Worm (Caenorhabditis elegans): Measurements from ENCODE around the gene H10D18.1.

Gene H10D18.1

DNA sequence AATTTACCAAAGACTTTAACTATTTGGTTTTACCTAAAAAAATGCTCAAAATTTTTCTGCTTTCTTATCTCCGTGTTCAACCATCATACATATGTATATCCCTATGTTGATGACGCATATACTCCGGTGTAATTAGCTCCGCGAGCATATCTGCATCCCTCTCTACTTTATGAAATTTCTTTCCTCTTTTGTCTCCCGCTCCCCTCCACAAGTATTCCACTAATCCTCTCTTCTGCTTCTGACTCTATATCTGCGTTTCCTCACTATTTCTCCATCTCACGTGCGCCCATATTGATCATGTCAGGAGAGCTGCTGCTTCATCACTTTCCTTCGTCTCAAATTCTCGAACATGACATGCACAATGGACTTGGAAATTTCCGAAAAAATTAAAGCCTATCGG lies at the start of gene H10D18.1:
H10D18.1 (plus strand) TSS at position 277 of the 400 bp plus-strand sequence.
- TF ChIP-seq tbx-11 (GFP tag; IDR thresholded peaks at IDR 0.05) (no peak), hmbx-1 (tag; optimal IDR thresholded peaks at IDR 0.05) (no peak), flt-1 (GFP tag; IDR thresholded peaks at IDR 0.05) (no peak), aly-1 (tag; optimal IDR thresholded peaks at IDR 0.05) (no peak), ama-1 (optimal IDR thresholded peaks at IDR 0.05) (no peak), hmg-4 (GFP tag; optimal IDR thresholded peaks at IDR 0.05) (no peak), scrt-1 (GFP tag; IDR thresholded peaks at IDR 0.05) (no peak), ceh-13 (GFP tag; optimal IDR thresholded peaks at IDR 0.05) (no peak), hnd-1 (tag; optimal IDR thresholded peaks at IDR 0.05) (no peak), sea-1 (GFP tag; conservative IDR thresholded peaks at IDR 0.05) (no peak), B0310.2 (tag; optimal IDR thresholded peaks at IDR 0.05) (no peak), ceh-36 (tag; optimal IDR thresholded peaks at IDR 0.05) (no peak), pes-1 (GFP tag; IDR thresholded peaks at IDR 0.05) (no peak), F13C5.2 (tag; optimal IDR thresholded peaks at IDR 0.05) (no peak), ets-7 (tag; optimal IDR thresholded peaks at IDR 0.05) (no peak), tra-4 (tag; optimal IDR thresholded peaks at IDR 0.05) (no peak), tbx-37 (GFP tag; conservative IDR thresholded peaks at IDR 0.05) (no peak)

DNA sequence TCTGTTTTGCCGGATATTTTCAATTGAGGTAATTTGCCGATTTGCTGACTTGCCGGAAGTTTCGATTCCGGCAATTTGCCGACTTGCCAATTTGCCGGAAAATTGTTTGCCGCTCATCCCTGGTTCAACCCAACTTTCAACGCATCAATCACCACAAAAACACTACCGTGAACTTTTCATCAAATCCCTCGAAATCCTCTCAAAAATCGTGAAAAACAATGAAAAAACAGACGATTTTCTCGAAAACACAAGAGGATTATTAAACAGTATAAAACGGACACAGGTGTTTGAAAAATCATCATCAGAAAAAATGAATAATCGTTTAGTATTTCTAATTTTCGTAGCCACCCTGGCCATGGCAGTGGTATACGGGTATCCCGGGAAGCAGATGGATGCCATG lies 48.1 kb upstream of the H10D18.1 start, which contains the start of gene Y39H10A.1:
Y39H10A.1 (plus strand) TSS at position 301 of the 400 bp plus-strand sequence.
- TF ChIP-seq hnd-1 (tag; optimal IDR thresholded peaks at IDR 0.05): no peak
- TF ChIP-seq ama-1 (optimal IDR thresholded peaks at IDR 0.05): no peak
- no peak for TF ChIP-seq scrt-1 (GFP tag; IDR thresholded peaks at IDR 0.05)
- no peak for TF ChIP-seq F13C5.2 (tag; optimal IDR thresholded peaks at IDR 0.05)
- TF ChIP-seq hmg-4 (GFP tag; optimal IDR thresholded peaks at IDR 0.05): no peak
- no peak for TF ChIP-seq aly-1 (tag; optimal IDR thresholded peaks at IDR 0.05)

DNA sequence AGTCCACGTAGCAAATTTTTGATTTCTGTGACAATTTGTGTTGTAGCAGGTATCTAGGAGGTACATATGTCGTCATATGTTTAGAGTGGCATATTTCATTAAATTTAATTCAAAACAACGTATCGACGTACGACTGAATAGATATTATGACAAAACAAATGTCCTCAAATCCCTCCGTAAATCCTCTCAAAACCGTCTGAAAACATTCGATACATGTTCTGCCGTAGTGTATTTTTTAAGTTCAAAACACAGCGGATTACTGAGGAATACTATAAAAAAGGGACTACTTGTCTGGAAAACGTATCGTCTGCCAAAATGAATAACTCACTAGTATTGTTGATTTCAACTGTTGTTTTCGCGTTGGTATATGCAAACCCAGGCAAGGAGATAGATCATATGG lies 46.7 kb upstream of the H10D18.1 start, which contains the start of gene R08E5.4:
R08E5.4 (plus strand) TSS at position 301 of the 400 bp plus-strand sequence.
- TF ChIP-seq sea-1 (GFP tag; conservative IDR thresholded peaks at IDR 0.05) (no peak), scrt-1 (GFP tag; IDR thresholded peaks at IDR 0.05) (no peak), hmg-4 (GFP tag; optimal IDR thresholded peaks at IDR 0.05) (no peak), pes-1 (GFP tag; IDR thresholded peaks at IDR 0.05) (no peak), hmbx-1 (tag; optimal IDR thresholded peaks at IDR 0.05) (no peak), flt-1 (GFP tag; IDR thresholded peaks at IDR 0.05) (no peak), F13C5.2 (tag; optimal IDR thresholded peaks at IDR 0.05) (no peak), hnd-1 (tag; optimal IDR thresholded peaks at IDR 0.05) (no peak), ama-1 (optimal IDR thresholded peaks at IDR 0.05) (no peak), tbx-11 (GFP tag; IDR thresholded peaks at IDR 0.05) (no peak), B0310.2 (tag; optimal IDR thresholded peaks at IDR 0.05) (no peak), tbx-37 (GFP tag; conservative IDR thresholded peaks at IDR 0.05) (no peak), ceh-13 (GFP tag; optimal IDR thresholded peaks at IDR 0.05) (no peak), ets-7 (tag; optimal IDR thresholded peaks at IDR 0.05) (no peak)

DNA sequence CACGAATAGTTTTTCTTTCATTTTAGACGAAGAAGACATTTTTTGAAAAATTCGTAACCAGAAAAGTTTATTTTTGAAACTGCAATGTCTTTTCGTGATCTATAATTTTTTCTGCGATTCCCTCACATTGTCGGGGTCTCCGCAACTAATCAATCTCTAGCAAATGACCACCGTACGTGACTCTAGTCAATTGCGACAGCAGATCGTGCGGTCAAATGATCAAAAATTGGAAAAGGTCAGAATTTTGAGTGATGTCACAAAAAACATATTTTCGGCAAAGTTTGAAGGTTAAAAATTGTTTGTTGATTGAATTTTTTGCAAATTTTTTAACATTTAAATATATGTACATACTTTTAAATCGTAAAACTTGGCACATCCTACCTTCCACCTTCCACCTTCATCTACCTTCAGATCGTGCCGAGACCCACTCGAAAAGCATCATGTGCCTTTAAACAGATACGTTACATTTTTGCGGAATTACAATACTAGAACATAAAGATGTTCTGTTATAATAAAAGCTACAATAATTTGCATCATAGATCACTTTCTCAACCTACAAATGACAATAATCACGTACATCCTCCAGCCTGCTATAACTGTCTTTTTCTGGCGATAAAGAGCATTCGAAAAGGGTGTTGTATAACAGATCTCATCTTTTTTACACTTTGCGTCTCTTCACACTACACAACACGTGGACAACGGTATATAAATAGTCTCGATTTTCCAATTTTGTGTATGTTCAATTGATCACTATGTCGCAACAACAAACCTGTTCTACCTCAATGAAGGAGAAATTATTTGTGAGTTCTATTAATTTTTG lies 43.4 kb upstream of the H10D18.1 start, which contains the start of the genes R08E5.1 and rips-1:
R08E5.1 (minus strand) TSS at position 82 of the 820 bp plus-strand sequence.
rips-1 (plus strand) TSS at position 585 of the 820 bp plus-strand sequence.
- TF ChIP-seq flt-1 (GFP tag; IDR thresholded peaks at IDR 0.05): no peak
- no peak for TF ChIP-seq pes-1 (GFP tag; IDR thresholded peaks at IDR 0.05)
- no peak for TF ChIP-seq ceh-13 (GFP tag; optimal IDR thresholded peaks at IDR 0.05)
- TF ChIP-seq aly-1 (tag; optimal IDR thresholded peaks at IDR 0.05): no peak
- no peak for TF ChIP-seq tbx-11 (GFP tag; IDR thresholded peaks at IDR 0.05)
- no peak for TF ChIP-seq tra-4 (tag; optimal IDR thresholded peaks at IDR 0.05)
- TF ChIP-seq ceh-36 (tag; optimal IDR thresholded peaks at IDR 0.05): no peak
- TF ChIP-seq hmg-4 (GFP tag; optimal IDR thresholded peaks at IDR 0.05): no peak
- TF ChIP-seq ama-1 (optimal IDR thresholded peaks at IDR 0.05): no peak
- no peak for TF ChIP-seq hmbx-1 (tag; optimal IDR thresholded peaks at IDR 0.05)
- no peak for TF ChIP-seq tbx-37 (GFP tag; conservative IDR thresholded peaks at IDR 0.05)
- no peak for TF ChIP-seq ets-7 (tag; optimal IDR thresholded peaks at IDR 0.05)
- TF ChIP-seq scrt-1 (GFP tag; IDR thresholded peaks at IDR 0.05): no peak
- TF ChIP-seq sea-1 (GFP tag; conservative IDR thresholded peaks at IDR 0.05): no peak
- no peak for TF ChIP-seq hnd-1 (tag; optimal IDR thresholded peaks at IDR 0.05)
- TF ChIP-seq F13C5.2 (tag; optimal IDR thresholded peaks at IDR 0.05): no peak
- TF ChIP-seq B0310.2 (tag; optimal IDR thresholded peaks at IDR 0.05): no peak

DNA sequence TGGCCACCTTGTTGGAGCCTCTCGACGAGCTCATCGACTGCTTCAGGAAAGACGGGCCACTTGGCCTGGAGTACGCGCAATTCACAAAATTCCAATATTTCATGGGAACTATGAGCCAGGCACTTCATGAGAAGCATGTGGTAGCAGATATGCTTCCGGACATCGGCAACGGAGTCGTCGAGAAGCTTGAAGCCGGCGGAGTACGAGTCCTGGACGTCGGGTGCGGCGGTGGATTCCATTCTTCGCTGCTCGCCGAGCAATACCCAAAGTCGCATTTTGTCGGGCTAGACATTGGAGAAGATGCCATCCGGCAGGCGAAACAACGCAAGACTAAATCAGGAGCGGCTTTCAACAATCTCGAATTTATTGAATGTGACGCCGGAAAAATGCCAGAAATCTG lies 41.4 kb upstream of the H10D18.1 start:
- TF ChIP-seq ceh-13 (GFP tag; optimal IDR thresholded peaks at IDR 0.05) (no peak), tbx-37 (GFP tag; conservative IDR thresholded peaks at IDR 0.05) (no peak), hnd-1 (tag; optimal IDR thresholded peaks at IDR 0.05) (no peak), aly-1 (tag; optimal IDR thresholded peaks at IDR 0.05) (no peak), F13C5.2 (tag; optimal IDR thresholded peaks at IDR 0.05) (no peak), tra-4 (tag; optimal IDR thresholded peaks at IDR 0.05) (no peak), ets-7 (tag; optimal IDR thresholded peaks at IDR 0.05) (no peak), B0310.2 (tag; optimal IDR thresholded peaks at IDR 0.05) (no peak), tbx-11 (GFP tag; IDR thresholded peaks at IDR 0.05) (no peak), hmbx-1 (tag; optimal IDR thresholded peaks at IDR 0.05) (no peak), hmg-4 (GFP tag; optimal IDR thresholded peaks at IDR 0.05) (no peak), sea-1 (GFP tag; conservative IDR thresholded peaks at IDR 0.05) (no peak), pes-1 (GFP tag; IDR thresholded peaks at IDR 0.05) (no peak), scrt-1 (GFP tag; IDR thresholded peaks at IDR 0.05) (no peak), ama-1 (optimal IDR thresholded peaks at IDR 0.05) (no peak)

DNA sequence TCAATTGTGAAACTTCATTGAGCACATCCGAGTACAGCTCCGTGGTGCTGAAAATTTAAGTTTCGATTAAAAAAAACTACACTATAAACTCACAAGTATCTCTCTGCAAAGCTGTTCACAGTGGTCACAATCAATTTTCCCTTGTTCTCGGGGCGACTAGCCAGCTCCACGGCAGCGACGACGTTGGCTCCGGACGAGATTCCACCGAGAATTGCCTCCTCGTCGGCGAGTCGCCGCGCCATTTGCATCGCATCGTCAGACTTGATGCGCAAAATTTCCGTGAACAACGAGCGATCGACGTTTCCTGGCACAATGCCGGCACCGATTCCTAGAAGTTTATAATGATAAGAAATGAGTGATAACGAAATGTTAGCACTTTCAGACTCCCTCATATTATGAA lies 40.4 kb upstream of the H10D18.1 start:
- TF ChIP-seq B0310.2 (tag; optimal IDR thresholded peaks at IDR 0.05) (no peak), hmbx-1 (tag; optimal IDR thresholded peaks at IDR 0.05) (no peak)

DNA sequence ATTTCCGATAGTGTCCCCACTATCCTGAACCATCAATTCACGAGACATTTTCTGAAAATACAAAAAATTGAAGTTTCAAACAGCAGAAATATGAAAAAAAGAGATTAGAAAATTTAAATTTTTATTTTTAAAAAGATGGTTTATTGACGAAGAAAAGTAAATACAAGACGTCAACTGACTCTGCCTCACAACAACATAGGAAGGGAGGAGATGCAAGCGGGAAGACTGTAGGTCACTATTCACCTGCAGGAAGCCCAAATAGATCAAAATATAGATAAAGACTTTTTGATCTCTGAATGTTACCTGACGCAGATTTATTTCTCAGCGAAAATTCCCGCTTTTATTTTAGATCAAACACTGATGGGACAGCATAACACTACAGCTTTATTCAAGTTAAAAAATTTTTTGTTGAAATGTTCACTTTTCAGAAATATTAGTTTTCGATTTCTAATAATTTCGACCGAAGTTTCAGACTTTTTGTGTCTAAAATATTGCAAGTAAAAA lies 38.9 kb upstream of the H10D18.1 start, which contains the start of gene cysl-3:
cysl-3 (minus strand) TSS at position 51 of the 504 bp plus-strand sequence.
- no peak for TF ChIP-seq aly-1 (tag; optimal IDR thresholded peaks at IDR 0.05)
- TF ChIP-seq B0310.2 (tag; optimal IDR thresholded peaks at IDR 0.05): no peak
- no peak for TF ChIP-seq tbx-37 (GFP tag; conservative IDR thresholded peaks at IDR 0.05)

Data from whole organism, early embryonic.